Worm (Caenorhabditis elegans) whole organism, early embryonic: Measurements from ENCODE around the gene pfd-5.

Experiments used
- B0310.2 ChIP-seq: sonication (generic microtip); optimal IDR thresholded peaks from 2 replicates; lab custom pipeline; 2016; ENCODE audit warnings: mild to moderate bottlenecking, missing genetic modification characterization, missing compliant biosample characterization
- F13C5.2 ChIP-seq: sonication (generic microtip); optimal IDR thresholded peaks from 2 replicates; lab custom pipeline; 2017; ENCODE audit warnings: mild to moderate bottlenecking, missing genetic modification characterization, inconsistent platforms, missing compliant biosample characterization
- aly-1 ChIP-seq: sonication (generic microtip); optimal IDR thresholded peaks from 2 replicates; lab custom pipeline; 2016; ENCODE audit warnings: missing genetic modification characterization, missing compliant biosample characterization
- ama-1 ChIP-seq: fragments of 150-350 bp; optimal IDR thresholded peaks from 2 replicates; lab custom pipeline; 2014
- ceh-13 ChIP-seq: fragments of 200-800 bp; sonication (Bioruptor generic); optimal IDR thresholded peaks from 2 replicates; lab custom pipeline; 2018; ENCODE audit warnings: mild to moderate bottlenecking, missing genetic modification characterization, missing compliant biosample characterization
- ceh-36 ChIP-seq: sonication (generic microtip); optimal IDR thresholded peaks from 2 replicates; lab custom pipeline; 2016; ENCODE audit warnings: missing genetic modification characterization, inconsistent platforms, missing compliant biosample characterization
- ets-7 ChIP-seq: sonication (generic microtip); optimal IDR thresholded peaks from 2 replicates; lab custom pipeline; 2016; ENCODE audit warnings: missing genotype, missing genetic modification characterization, missing compliant biosample characterization
- flt-1 ChIP-seq: fragments of 200-800 bp; sonication (Bioruptor generic); IDR thresholded peaks from 2 replicates; pipeline ENCODE4 v1.3.6; 2022; ENCODE audit warnings: missing genetic modification characterization, missing compliant biosample characterization
- hmbx-1 ChIP-seq: sonication (generic microtip); optimal IDR thresholded peaks from 2 replicates; lab custom pipeline; 2016; ENCODE audit warnings: mild to moderate bottlenecking, missing genetic modification characterization, missing compliant biosample characterization
- hmg-4 ChIP-seq: fragments of 200-800 bp; sonication (Bioruptor generic); optimal IDR thresholded peaks from 2 replicates; lab custom pipeline; 2018; ENCODE audit warnings: mild to moderate bottlenecking, missing genetic modification characterization, missing compliant biosample characterization
- hnd-1 ChIP-seq: sonication (generic microtip); optimal IDR thresholded peaks from 2 replicates; lab custom pipeline; 2016; ENCODE audit warnings: missing genetic modification characterization, missing compliant biosample characterization
- pes-1 ChIP-seq: fragments of 200-800 bp; sonication (Bioruptor generic); IDR thresholded peaks from 2 replicates; pipeline ENCODE4 v1.3.6; 2022; ENCODE audit warnings: missing genetic modification reagents, missing genetic modification characterization, missing compliant biosample characterization
- scrt-1 ChIP-seq: fragments of 200-800 bp; sonication (Bioruptor generic); IDR thresholded peaks from 2 replicates; pipeline ENCODE4 v1.3.6; 2022; ENCODE audit warnings: missing genetic modification characterization, missing compliant biosample characterization
- sea-1 ChIP-seq: fragments of 200-800 bp; sonication (Bioruptor generic); conservative IDR thresholded peaks from 2 replicates; pipeline ENCODE4 v1.3.6; 2022; ENCODE audit warnings: missing genetic modification characterization, missing compliant biosample characterization
- tbx-11 ChIP-seq: fragments of 200-800 bp; sonication (Bioruptor generic); IDR thresholded peaks from 2 replicates; pipeline ENCODE4 v1.3.6; 2022; ENCODE audit warnings: missing genetic modification characterization, missing compliant biosample characterization
- tbx-37 ChIP-seq: fragments of 200-800 bp; sonication (Bioruptor generic); conservative IDR thresholded peaks from 2 replicates; pipeline ENCODE4 v1.3.6; 2022; ENCODE audit warnings: missing genetic modification reagents, missing genetic modification characterization, missing compliant biosample characterization
- tra-4 ChIP-seq: sonication (generic microtip); optimal IDR thresholded peaks from 2 replicates; lab custom pipeline; 2017; ENCODE audit warnings: missing genetic modification characterization, missing compliant biosample characterization

pfd-5 gene

DNA sequence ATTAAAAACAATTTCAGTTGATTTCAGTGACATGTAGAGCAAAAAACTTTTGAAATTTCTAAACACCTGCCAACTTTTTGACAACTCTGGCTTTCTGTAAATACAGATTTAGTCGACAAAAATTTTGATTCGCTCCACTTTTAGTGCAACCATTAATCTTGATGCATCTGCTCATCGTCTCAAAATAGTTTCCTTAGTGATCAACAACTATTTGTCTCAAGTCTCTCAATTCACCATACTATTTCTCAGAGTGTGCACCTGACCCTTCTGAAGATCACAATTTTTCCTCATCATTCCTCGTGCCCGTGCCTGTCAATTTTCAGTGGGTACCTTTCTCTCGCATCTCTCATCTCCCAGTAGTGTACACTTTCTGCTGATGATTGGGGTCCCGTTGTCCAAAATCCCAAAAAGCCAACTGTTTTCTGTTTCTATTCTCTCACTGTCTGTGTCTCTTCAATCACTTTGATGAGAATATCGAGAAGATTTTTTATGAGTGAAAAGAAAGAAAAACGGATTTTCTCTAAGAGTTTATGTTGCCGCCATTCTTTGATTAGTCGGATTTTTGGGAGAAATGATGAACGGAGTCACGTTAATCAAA lies 18.3 kb upstream of the pfd-5 start:
- no peak for TF ChIP-seq tbx-11 (GFP tag; lab: Robert Waterston, UW)
- TF ChIP-seq tra-4 (tag; lab: Kevin White, UChicago), result no peak
- TF ChIP-seq ets-7 (tag; lab: Kevin White, UChicago), result no peak
- TF ChIP-seq B0310.2 (tag; lab: Kevin White, UChicago), result no peak
- no peak for TF ChIP-seq ceh-36 (tag; lab: Kevin White, UChicago)
- no peak for TF ChIP-seq ama-1 (lab: Kevin White, UChicago)

DNA sequence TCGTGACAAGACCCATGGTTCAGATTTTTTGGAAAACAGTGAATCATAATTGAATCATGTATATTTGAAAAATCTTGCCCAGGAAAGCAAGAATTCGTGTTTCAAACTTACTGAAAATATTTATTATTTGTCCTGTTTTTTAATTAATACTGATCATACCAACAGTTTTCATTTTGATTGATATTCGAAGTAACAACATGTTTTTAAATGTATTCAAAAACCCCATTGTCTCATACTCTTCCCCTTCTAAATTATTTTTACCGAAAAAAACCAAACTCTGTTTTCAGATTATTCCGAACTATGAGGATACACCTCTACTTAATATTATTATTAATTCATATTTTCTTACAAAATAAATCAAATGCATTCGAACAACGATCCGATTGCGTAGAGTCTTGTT lies 17.5 kb upstream of the pfd-5 start, which contains the start of gene R151.1:
TSS of gene R151.1 (plus strand) at position 301 of the 400 bp plus-strand sequence.
- TF ChIP-seq ceh-13 (GFP tag; lab: Kevin White, UChicago) (no peak), tbx-37 (GFP tag; lab: Robert Waterston, UW) (no peak), tbx-11 (GFP tag; lab: Robert Waterston, UW) (no peak), ama-1 (lab: Kevin White, UChicago) (no peak), tra-4 (tag; lab: Kevin White, UChicago) (no peak), ceh-36 (tag; lab: Kevin White, UChicago) (no peak), hmg-4 (GFP tag; lab: Kevin White, UChicago) (no peak)

DNA sequence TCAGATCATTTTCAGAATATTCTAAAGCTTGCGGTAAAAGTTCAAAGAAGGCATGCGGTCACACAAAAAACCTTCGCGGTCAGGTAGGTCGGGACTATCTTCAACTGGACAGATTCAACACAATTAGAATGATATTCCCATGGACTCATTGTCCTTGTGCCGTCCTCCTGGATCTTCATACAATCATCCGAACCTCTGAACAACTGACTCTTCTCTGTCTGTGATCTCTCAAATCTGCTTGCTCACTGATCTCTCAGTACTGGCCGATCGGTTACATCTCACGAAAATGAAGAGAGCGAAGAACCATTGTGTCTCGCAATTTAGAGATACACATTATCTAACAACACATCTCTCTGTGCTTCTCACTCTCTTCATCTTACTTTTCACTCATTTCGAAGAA lies 16.8 kb upstream of the pfd-5 start:
- TF ChIP-seq ceh-36 (tag; lab: Kevin White, UChicago), result no peak
- no peak for TF ChIP-seq tbx-11 (GFP tag; lab: Robert Waterston, UW)
- no peak for TF ChIP-seq tbx-37 (GFP tag; lab: Robert Waterston, UW)
- TF ChIP-seq hmbx-1 (tag; lab: Kevin White, UChicago), result no peak
- no peak for TF ChIP-seq scrt-1
- no peak for TF ChIP-seq ceh-13 (GFP tag; lab: Kevin White, UChicago)
- no peak for TF ChIP-seq B0310.2 (tag; lab: Kevin White, UChicago)
- TF ChIP-seq sea-1 (GFP tag; lab: Robert Waterston, UW), result no peak
- no peak for TF ChIP-seq ets-7 (tag; lab: Kevin White, UChicago)
- no peak for TF ChIP-seq flt-1 (GFP tag; lab: Robert Waterston, UW)
- no peak for TF ChIP-seq tra-4 (tag; lab: Kevin White, UChicago)
- no peak for TF ChIP-seq ama-1 (lab: Kevin White, UChicago)
- no peak for TF ChIP-seq hmg-4 (GFP tag; lab: Kevin White, UChicago)
- TF ChIP-seq aly-1 (tag; lab: Kevin White, UChicago), result no peak

ce11 chrIII:7212028-7212427 lies 13.3 kb upstream of the pfd-5 start:
- no peak for TF ChIP-seq ama-1 (lab: Kevin White, UChicago)
- TF ChIP-seq aly-1 (tag; lab: Kevin White, UChicago), result no peak
- TF ChIP-seq ets-7 (tag; lab: Kevin White, UChicago), result no peak
- TF ChIP-seq B0310.2 (tag; lab: Kevin White, UChicago), result no peak
- no peak for TF ChIP-seq pes-1 (GFP tag; lab: Robert Waterston, UW)
- no peak for TF ChIP-seq hmg-4 (GFP tag; lab: Kevin White, UChicago)
- no peak for TF ChIP-seq ceh-36 (tag; lab: Kevin White, UChicago)
- TF ChIP-seq tra-4 (tag; lab: Kevin White, UChicago), result no peak

- no peak for TF ChIP-seq ceh-36 (tag; lab: Kevin White, UChicago)
- no peak for TF ChIP-seq B0310.2 (tag; lab: Kevin White, UChicago)
- TF ChIP-seq hmg-4 (GFP tag; lab: Kevin White, UChicago), result no peak
- no peak for TF ChIP-seq pes-1 (GFP tag; lab: Robert Waterston, UW)
- TF ChIP-seq hmbx-1 (tag; lab: Kevin White, UChicago), result no peak
- TF ChIP-seq sea-1 (GFP tag; lab: Robert Waterston, UW), result no peak
- TF ChIP-seq tbx-37 (GFP tag; lab: Robert Waterston, UW), result no peak
- TF ChIP-seq aly-1 (tag; lab: Kevin White, UChicago), result no peak
- TF ChIP-seq tra-4 (tag; lab: Kevin White, UChicago), result no peak
- no peak for TF ChIP-seq ets-7 (tag; lab: Kevin White, UChicago)
- TF ChIP-seq hnd-1 (tag; lab: Kevin White, UChicago), result no peak
- no peak for TF ChIP-seq scrt-1
Observed at ce11 chrIII:7210486-7210885, 11.8 kb upstream of the pfd-5 start.

DNA sequence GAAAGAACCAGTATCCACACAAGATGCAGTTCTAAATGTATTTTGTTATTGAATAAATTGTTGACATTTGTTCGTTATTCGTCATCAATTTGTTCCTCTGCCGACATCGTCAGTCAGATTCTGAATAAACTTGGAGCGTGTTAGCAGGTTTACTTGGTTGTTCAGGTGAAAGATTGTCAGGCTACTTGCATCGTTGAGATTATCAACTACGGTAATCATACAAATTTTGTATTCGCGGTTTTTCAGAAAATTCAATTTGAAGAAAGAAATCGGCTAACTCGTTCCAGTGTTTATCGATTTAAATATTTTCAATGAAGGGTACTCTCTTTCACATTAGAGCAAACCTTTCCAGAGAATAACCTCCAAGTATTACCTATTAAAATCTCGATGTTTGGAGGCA lies 11.0 kb upstream of the pfd-5 start, which contains the start of gene R151.2:
TSS of gene R151.2 (plus strand) at position 247 of the 400 bp plus-strand sequence.
- no peak for TF ChIP-seq hmg-4 (GFP tag; lab: Kevin White, UChicago)
- TF ChIP-seq ceh-36 (tag; lab: Kevin White, UChicago), result no peak
- TF ChIP-seq ets-7 (tag; lab: Kevin White, UChicago), result no peak
- TF ChIP-seq scrt-1, result no peak
- TF ChIP-seq B0310.2 (tag; lab: Kevin White, UChicago), result no peak
- TF ChIP-seq tbx-11 (GFP tag; lab: Robert Waterston, UW), result no peak
- no peak for TF ChIP-seq hmbx-1 (tag; lab: Kevin White, UChicago)
- TF ChIP-seq F13C5.2 (tag; lab: Kevin White, UChicago), result no peak
- no peak for TF ChIP-seq flt-1 (GFP tag; lab: Robert Waterston, UW)

DNA sequence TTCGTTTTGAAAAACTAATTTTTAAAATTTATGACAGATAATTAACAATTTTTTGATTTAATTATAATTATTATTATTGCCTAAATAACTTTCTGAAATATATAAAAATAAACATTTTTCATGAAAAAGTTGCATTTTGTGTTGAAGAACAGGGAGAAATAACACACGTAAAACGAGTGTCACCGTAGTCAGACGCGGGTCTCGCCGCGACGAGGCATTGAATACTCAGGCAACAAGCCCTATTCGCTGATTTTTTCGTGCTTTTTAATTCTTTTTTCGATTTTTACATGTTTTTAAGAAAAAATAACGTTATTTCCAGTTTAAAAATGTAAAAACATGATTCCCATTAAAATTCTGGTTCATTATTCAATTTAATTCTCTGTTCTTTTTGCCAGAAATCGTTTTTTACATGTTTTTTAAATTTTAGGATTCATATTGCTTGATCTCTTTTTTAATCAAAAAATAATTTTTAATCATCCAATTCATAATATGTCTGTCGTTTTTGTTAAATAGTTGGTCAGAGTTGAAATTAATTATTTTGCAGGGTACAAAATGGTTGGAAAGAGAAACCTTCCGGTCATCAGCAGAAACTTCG lies 9.3 kb upstream of the pfd-5 start, which contains the start of gene rpl-6:
TSS of gene rpl-6 (plus strand) at position 545 of the 595 bp plus-strand sequence.
- TF ChIP-seq F13C5.2 (tag; lab: Kevin White, UChicago) (peak; percentile 69), flt-1 (GFP tag; lab: Robert Waterston, UW) (no peak)
